Fruit fly (Drosophila melanogaster) whole organism, pupa: Measurements from ENCODE around the gene Uch-L5.

Experiments used
- CG10348 ChIP-seq: fragments of 200-800 bp; sonication (Bioruptor generic); IDR thresholded peaks from 2 replicates; pipeline ENCODE4 v1.3.6; 2022; ENCODE audit warnings: missing biosample characterization, missing genetic modification characterization
- CG12605 ChIP-seq: fragments of 200-800 bp; sonication (Bioruptor generic); IDR thresholded peaks from 2 replicates; pipeline ENCODE4 v1.3.6; 2022; ENCODE audit warnings: missing biosample characterization, missing genetic modification characterization
- CG13204 ChIP-seq: fragments of 200-800 bp; sonication (Bioruptor generic); optimal IDR thresholded peaks from 2 replicates; lab custom pipeline; 2018; ENCODE audit warnings: missing biosample characterization, mild to moderate bottlenecking, missing genetic modification characterization, moderate library complexity
- CG14655 ChIP-seq: fragments of 200-800 bp; sonication (Bioruptor generic); optimal IDR thresholded peaks from 3 replicates; lab custom pipeline; 2017; ENCODE audit warnings: mild to moderate bottlenecking, missing biosample characterization, missing genetic modification reagents, missing genetic modification characterization
- CG15710 ChIP-seq: fragments of 200-800 bp; sonication (Bioruptor generic); optimal IDR thresholded peaks from 2 replicates; lab custom pipeline; 2018; ENCODE audit warnings: missing biosample characterization, mild to moderate bottlenecking, missing genetic modification characterization, moderate library complexity
- CG17806 ChIP-seq: fragments of 200-800 bp; sonication (Bioruptor generic); optimal IDR thresholded peaks from 2 replicates; lab custom pipeline; 2018; ENCODE audit warnings: missing biosample characterization, mild to moderate bottlenecking, missing genetic modification characterization, moderate library complexity
- CG32121 ChIP-seq: fragments of 200-800 bp; sonication (Bioruptor generic); IDR thresholded peaks from 2 replicates; pipeline ENCODE4 v1.3.6; 2022; ENCODE audit warnings: missing biosample characterization, missing genetic modification characterization
- CG34367 ChIP-seq: fragments of 200-800 bp; sonication (Bioruptor generic); optimal IDR thresholded peaks from 2 replicates; lab custom pipeline; 2018; ENCODE audit warnings: missing biosample characterization, mild to moderate bottlenecking, missing genetic modification characterization
- CG4496 ChIP-seq: fragments of 200-800 bp; sonication (Bioruptor generic); IDR thresholded peaks from 3 replicates; pipeline ENCODE4 v1.3.6; 2022; ENCODE audit warnings: missing biosample characterization, missing genetic modification characterization
- CG8159 ChIP-seq: fragments of 200-800 bp; sonication (Bioruptor generic); optimal IDR thresholded peaks from 3 replicates; lab custom pipeline; 2018; ENCODE audit warnings: missing biosample characterization, mild to moderate bottlenecking, missing genetic modification characterization, moderate library complexity
- CG8301 ChIP-seq: fragments of 200-800 bp; sonication (Bioruptor generic); optimal IDR thresholded peaks from 2 replicates; lab custom pipeline; 2018; ENCODE audit warnings: missing biosample characterization, mild to moderate bottlenecking, missing genetic modification characterization
- CG9948 ChIP-seq: fragments of 200-800 bp; sonication (Bioruptor generic); optimal IDR thresholded peaks from 2 replicates; lab custom pipeline; 2018; ENCODE audit warnings: missing biosample characterization, mild to moderate bottlenecking, missing genetic modification characterization, moderate library complexity
- D1 ChIP-seq: fragments of 200-800 bp; sonication (Bioruptor generic); optimal IDR thresholded peaks from 2 replicates; lab custom pipeline; 2018; ENCODE audit warnings: missing biosample characterization, mild to moderate bottlenecking, missing genetic modification characterization, moderate library complexity
- EcR ChIP-seq: fragments of 200-800 bp; sonication (Bioruptor generic); optimal IDR thresholded peaks from 3 replicates; lab custom pipeline; 2019; ENCODE audit warnings: missing biosample characterization, missing genetic modification characterization, mild to moderate bottlenecking, moderate library complexity, missing genetic modification reagents
- Ets98B ChIP-seq: fragments of 200-800 bp; sonication (Bioruptor generic); IDR thresholded peaks from 2 replicates; pipeline ENCODE4 v1.3.6; 2022; ENCODE audit warnings: missing biosample characterization, missing genetic modification characterization
- Pif1A ChIP-seq: fragments of 200-800 bp; sonication (Bioruptor generic); optimal IDR thresholded peaks from 3 replicates; lab custom pipeline; 2016; ENCODE audit warnings: missing biosample characterization, missing genetic modification characterization
- Pif1B ChIP-seq: fragments of 200-800 bp; sonication (Bioruptor generic); optimal IDR thresholded peaks from 3 replicates; lab custom pipeline; 2016; ENCODE audit warnings: missing biosample characterization, missing genetic modification characterization
- Snoo ChIP-seq: fragments of 200-800 bp; sonication (Bioruptor generic); optimal IDR thresholded peaks from 3 replicates; lab custom pipeline; 2017; ENCODE audit warnings: missing biosample characterization, mild to moderate bottlenecking, missing genetic modification characterization, inconsistent platforms
- fd96Ca ChIP-seq: fragments of 200-800 bp; sonication (Bioruptor generic); IDR thresholded peaks from 3 replicates; pipeline ENCODE4 v1.3.6; 2022; ENCODE audit warnings: missing biosample characterization, missing genetic modification characterization
- gl ChIP-seq: fragments of 200-800 bp; sonication (Bioruptor generic); optimal IDR thresholded peaks from 2 replicates; lab custom pipeline; 2018; ENCODE audit warnings: missing biosample characterization, mild to moderate bottlenecking, missing genetic modification characterization
- rn ChIP-seq: fragments of 200-800 bp; sonication (Bioruptor generic); IDR thresholded peaks from 2 replicates; pipeline ENCODE4 v1.3.6; 2022; ENCODE audit warnings: missing biosample characterization, missing genetic modification characterization

The Uch-L5 gene

dm6 chr3L:9497981-9498619, 21.3 kb upstream of the Uch-L5 start:
- TF ChIP-seq CG13204 (GFP tag; lab: Kevin White, UChicago) (no peak), CG4496 (GFP tag; lab: Robert Waterston, UW) (no peak), CG32121 (no peak), CG12605 (no peak)

- no peak for TF ChIP-seq CG34367 (tag; lab: Kevin White, UChicago)
- no peak for TF ChIP-seq Pif1B (GFP tag; lab: Kevin White, UChicago)
- TF ChIP-seq CG32121: no peak
- TF ChIP-seq gl (tag; lab: Kevin White, UChicago): no peak
- no peak for TF ChIP-seq Snoo (tag; lab: Kevin White, UChicago)
- no peak for TF ChIP-seq Ets98B (GFP tag; lab: Robert Waterston, UW)
- TF ChIP-seq CG15710 (tag; lab: Kevin White, UChicago): no peak
- no peak for TF ChIP-seq CG8301
- TF ChIP-seq D1 (tag; lab: Kevin White, UChicago): no peak
- no peak for TF ChIP-seq CG17806 (tag; lab: Kevin White, UChicago)
- TF ChIP-seq CG14655 (GFP tag; lab: Kevin White, UChicago): no peak
- no peak for TF ChIP-seq Pif1A
- no peak for TF ChIP-seq rn
- no peak for TF ChIP-seq CG10348
These were observed 20.5 kb upstream of the Uch-L5 start for dm6 chr3L:9497249-9497648.

- TF ChIP-seq CG10348 (no peak), CG14655 (GFP tag; lab: Kevin White, UChicago) (no peak), EcR (GFP tag; lab: Kevin White, UChicago) (no peak), CG8301 (no peak), CG32121 (no peak), Ets98B (GFP tag; lab: Robert Waterston, UW) (no peak), CG15710 (tag; lab: Kevin White, UChicago) (no peak), CG12605 (no peak), Pif1A (no peak), Snoo (tag; lab: Kevin White, UChicago) (no peak), CG4496 (GFP tag; lab: Robert Waterston, UW) (no peak), D1 (tag; lab: Kevin White, UChicago) (no peak), CG9948 (no peak)
- TF ChIP-seq, all 21 proteins: peak for 0
These were observed 15.3 kb upstream of the Uch-L5 start, which contains the start of gene CG32037 for dm6 chr3L:9492115-9492514. Gene CG32037, minus strand, starts transcription at chr3L:9492215.

- TF ChIP-seq D1 (tag; lab: Kevin White, UChicago): no peak
- no peak for TF ChIP-seq CG15710 (tag; lab: Kevin White, UChicago)
- no peak for TF ChIP-seq CG10348
- no peak for TF ChIP-seq CG12605
- no peak for TF ChIP-seq Ets98B (GFP tag; lab: Robert Waterston, UW)
- TF ChIP-seq CG8159 (tag; lab: Kevin White, UChicago): no peak
- TF ChIP-seq Pif1A: no peak
- TF ChIP-seq CG8301: no peak
- no peak for TF ChIP-seq CG34367 (tag; lab: Kevin White, UChicago)
- no peak for TF ChIP-seq CG13204 (GFP tag; lab: Kevin White, UChicago)
- no peak for TF ChIP-seq fd96Ca (GFP tag; lab: Robert Waterston, UW)
- TF ChIP-seq CG32121: no peak
- no peak for TF ChIP-seq rn
- TF ChIP-seq gl (tag; lab: Kevin White, UChicago): no peak
- TF ChIP-seq CG9948: no peak
These were observed 14.6 kb upstream of the Uch-L5 start for dm6 chr3L:9491331-9491730.

dm6 chr3L:9490432-9490831, 13.7 kb upstream of the Uch-L5 start:
- TF ChIP-seq CG34367 (tag; lab: Kevin White, UChicago): no peak
- TF ChIP-seq rn: no peak
- TF ChIP-seq D1 (tag; lab: Kevin White, UChicago): no peak
- TF ChIP-seq CG17806 (tag; lab: Kevin White, UChicago): no peak
- TF ChIP-seq fd96Ca (GFP tag; lab: Robert Waterston, UW): no peak

- TF ChIP-seq Pif1A (no peak), CG13204 (GFP tag; lab: Kevin White, UChicago) (no peak), EcR (GFP tag; lab: Kevin White, UChicago) (no peak), CG32121 (peak; percentile 48), fd96Ca (GFP tag; lab: Robert Waterston, UW) (no peak)
These were observed 12.9 kb upstream of the Uch-L5 start for dm6 chr3L:9489627-9490026.

dm6 chr3L:9489133-9489532, 12.4 kb upstream of the Uch-L5 start, which contains the start of gene CG32036:
Gene CG32036, minus strand, starts transcription at chr3L:9489233.
- peak; percentile 12; the same call in 1 of the 3 replicates for TF ChIP-seq CG4496 (GFP tag; lab: Robert Waterston, UW)
- no peak for TF ChIP-seq CG8159 (tag; lab: Kevin White, UChicago)
- no peak for TF ChIP-seq CG13204 (GFP tag; lab: Kevin White, UChicago)
- TF ChIP-seq, all 21 proteins: peak for 1
